Fruit fly (Drosophila melanogaster) whole organism, adult: ENCODE results near the gene CG14383.

ENCODE experiments used
- CG11617 ChIP-seq: fragments of 200-800 bp; sonication (Bioruptor generic); optimal IDR thresholded peaks from 2 replicates; lab custom pipeline; 2017; ENCODE audit warnings: mild to moderate bottlenecking, missing biosample characterization, missing genetic modification reagents, missing genetic modification characterization
- CG12768 ChIP-seq: fragments of 200-800 bp; sonication (Bioruptor generic); optimal IDR thresholded peaks from 2 replicates; lab custom pipeline; 2017; ENCODE audit warnings: missing biosample characterization, missing genetic modification characterization, mild to moderate bottlenecking, moderate library complexity, missing genetic modification reagents
- CG14711 ChIP-seq: fragments of 200-800 bp; sonication (Bioruptor generic); optimal IDR thresholded peaks from 2 replicates; lab custom pipeline; 2018; ENCODE audit warnings: missing biosample characterization, mild to moderate bottlenecking, missing genetic modification characterization, moderate library complexity
- CG1620 ChIP-seq: fragments of 200-800 bp; sonication (Bioruptor generic); optimal IDR thresholded peaks from 2 replicates; lab custom pipeline; 2016; ENCODE audit warnings: missing biosample characterization, missing genetic modification characterization
- CG33017 ChIP-seq: fragments of 200-800 bp; sonication (Bioruptor generic); optimal IDR thresholded peaks from 2 replicates; lab custom pipeline; 2018; ENCODE audit warnings: missing biosample characterization, mild to moderate bottlenecking, missing genetic modification characterization, moderate library complexity
- CG5204 ChIP-seq: fragments of 200-800 bp; sonication (Bioruptor generic); optimal IDR thresholded peaks from 2 replicates; lab custom pipeline; 2016; ENCODE audit warnings: missing biosample characterization, missing genetic modification characterization
- CG7045 ChIP-seq: fragments of 200-800 bp; sonication (Bioruptor generic); optimal IDR thresholded peaks from 2 replicates; lab custom pipeline; 2017; ENCODE audit warnings: missing biosample characterization, mild to moderate bottlenecking, missing genetic modification characterization
- CG7101 ChIP-seq: fragments of 200-800 bp; sonication (Bioruptor generic); optimal IDR thresholded peaks from 2 replicates; lab custom pipeline; 2018; ENCODE audit warnings: missing biosample characterization, mild to moderate bottlenecking, missing genetic modification characterization, moderate library complexity
- Clk ChIP-seq: fragments of 200-800 bp; sonication (Bioruptor generic); optimal IDR thresholded peaks from 2 replicates; lab custom pipeline; 2017; ENCODE audit warnings: missing biosample characterization, missing genetic modification characterization
- Crg-1 ChIP-seq: fragments of 200-800 bp; sonication (Bioruptor generic); optimal IDR thresholded peaks from 2 replicates; lab custom pipeline; 2016; ENCODE audit warnings: missing biosample characterization, missing genetic modification characterization
- Hr96 ChIP-seq: fragments of 200-800 bp; sonication (Bioruptor generic); optimal IDR thresholded peaks from 2 replicates; lab custom pipeline; 2016; ENCODE audit warnings: missing biosample characterization, missing genetic modification characterization
- Mnt ChIP-seq: fragments of 200-800 bp; sonication (Bioruptor generic); optimal IDR thresholded peaks from 2 replicates; lab custom pipeline; 2016; ENCODE audit warnings: missing biosample characterization, mild to moderate bottlenecking, missing genetic modification characterization
- bab1 ChIP-seq: fragments of 200-800 bp; sonication (Bioruptor generic); optimal IDR thresholded peaks from 3 replicates; lab custom pipeline; 2019; ENCODE audit warnings: missing biosample characterization, mild to moderate bottlenecking, missing genetic modification characterization, moderate library complexity
- cic ChIP-seq: fragments of 200-800 bp; sonication (Bioruptor generic); optimal IDR thresholded peaks from 2 replicates; lab custom pipeline; 2017; ENCODE audit warnings: missing biosample characterization, mild to moderate bottlenecking, missing genetic modification characterization, moderate library complexity
- cnc ChIP-seq, 2 experiments: fragments of >200 bp; optimal IDR thresholded peaks; 2 replicates each; lab custom pipeline; 2017
- kay ChIP-seq: fragments of 200-800 bp; sonication (Bioruptor generic); peaks from one replicate; lab custom pipeline; 2016; ENCODE audit warnings: missing biosample characterization, missing genetic modification characterization, borderline replicate concordance
- ovo ChIP-seq: fragments of 200-800 bp; sonication (Bioruptor generic); optimal IDR thresholded peaks from 2 replicates; lab custom pipeline; 2016; ENCODE audit warnings: missing biosample characterization, missing genetic modification characterization
- pad ChIP-seq: fragments of 200-800 bp; sonication (Bioruptor generic); optimal IDR thresholded peaks from 3 replicates; lab custom pipeline; 2017; ENCODE audit warnings: missing biosample characterization, missing genetic modification characterization, mild to moderate bottlenecking, moderate library complexity, missing genetic modification reagents
- tj ChIP-seq: fragments of 200-800 bp; sonication (Bioruptor generic); optimal IDR thresholded peaks from 3 replicates; lab custom pipeline; 2017; ENCODE audit warnings: missing biosample characterization, mild to moderate bottlenecking, missing genetic modification characterization, moderate library complexity
- toe ChIP-seq: fragments of 200-800 bp; sonication (Bioruptor generic); optimal IDR thresholded peaks from 2 replicates; lab custom pipeline; 2016; ENCODE audit warnings: missing biosample characterization, missing genetic modification characterization

The CG14383 gene

dm6 chr3R:12995047-12995446 is 6.7 kb upstream of the CG14383 start, which contains the start of gene yellow-f2:
Gene yellow-f2 (minus strand): TSS chr3R:12995147.
- no peak for TF ChIP-seq CG11617 (GFP tag; lab: Kevin White, UChicago)
- no peak for TF ChIP-seq CG7045 (GFP tag; lab: Kevin White, UChicago)
- TF ChIP-seq CG12768 = no peak

- TF ChIP-seq pad (GFP tag; lab: Kevin White, UChicago) (no peak), bab1 (no peak), Mnt (GFP tag; lab: Kevin White, UChicago) (no peak), CG33017 (no peak), CG7045 (GFP tag; lab: Kevin White, UChicago) (no peak), CG5204 (GFP tag; lab: Kevin White, UChicago) (no peak), ovo (no peak), CG11617 (GFP tag; lab: Kevin White, UChicago) (no peak), Hr96 (GFP tag; lab: Kevin White, UChicago) (no peak), Crg-1 (GFP tag; lab: Kevin White, UChicago) (no peak), CG7101 (tag; lab: Kevin White, UChicago) (no peak), cic (GFP tag; lab: Kevin White, UChicago) (no peak), kay (GFP tag; lab: Kevin White, UChicago) (no peak), toe (GFP tag; lab: Kevin White, UChicago) (no peak), CG12768 (no peak), CG14711 (no peak), CG1620 (GFP tag; lab: Kevin White, UChicago) (no peak), cnc (optimal IDR thresholded peaks at IDR 0.05; lab: Kevin White, UChicago) (no peak), tj (no peak), Clk (no peak)
These were observed 4.7 kb upstream of the CG14383 start, which contains the start of gene yellow-f for dm6 chr3R:12993018-12993417. Gene yellow-f (minus strand): TSS chr3R:12993201.

dm6 chr3R:12985828-12986530 is 2.3 kb downstream of the CG14383 start, which contains the start of gene CG31342:
Gene CG31342 (plus strand): TSS chr3R:12986041.
- TF ChIP-seq CG1620 (GFP tag; lab: Kevin White, UChicago) = no peak
- no peak for TF ChIP-seq ovo
- no peak for TF ChIP-seq cnc (optimal IDR thresholded peaks at IDR 0.05; lab: Kevin White, UChicago)
- no peak for TF ChIP-seq CG12768
- TF ChIP-seq cic (GFP tag; lab: Kevin White, UChicago) = no peak
- no peak for TF ChIP-seq CG5204 (GFP tag; lab: Kevin White, UChicago)
- peak; percentile 59 for TF ChIP-seq CG7101 (tag; lab: Kevin White, UChicago)
- TF ChIP-seq Crg-1 (GFP tag; lab: Kevin White, UChicago) = no peak
- TF ChIP-seq toe (GFP tag; lab: Kevin White, UChicago) = no peak
- peak; percentile 70 for TF ChIP-seq bab1
- TF ChIP-seq CG14711 = peak; percentile 59
- TF ChIP-seq CG11617 (GFP tag; lab: Kevin White, UChicago) = peak; percentile 34
- TF ChIP-seq Hr96 (GFP tag; lab: Kevin White, UChicago) = no peak
- TF ChIP-seq tj = peak; percentile 5
- TF ChIP-seq Clk = no peak
- no peak for TF ChIP-seq pad (GFP tag; lab: Kevin White, UChicago)
- TF ChIP-seq kay (GFP tag; lab: Kevin White, UChicago) = no peak
- peak; percentile 50 for TF ChIP-seq CG33017
- TF ChIP-seq CG7045 (GFP tag; lab: Kevin White, UChicago) = peak; percentile 40
- no peak for TF ChIP-seq Mnt (GFP tag; lab: Kevin White, UChicago)

dm6 chr3R:12982982-12983633 is 5.2 kb downstream of the CG14383 start:
- TF ChIP-seq CG33017 (no peak), cic (GFP tag; lab: Kevin White, UChicago) (peak; percentile 78), Mnt (GFP tag; lab: Kevin White, UChicago) (peak; percentile 24), cnc (optimal IDR thresholded peaks at IDR 0.05; lab: Kevin White, UChicago) (no peak), kay (GFP tag; lab: Kevin White, UChicago) (peak; percentile 98)

- TF ChIP-seq CG33017 (peak; percentile 82), Crg-1 (GFP tag; lab: Kevin White, UChicago) (peak; percentile 35), kay (GFP tag; lab: Kevin White, UChicago) (peak; percentile 54), Mnt (GFP tag; lab: Kevin White, UChicago) (peak; percentile 44), bab1 (peak; percentile 72), cic (GFP tag; lab: Kevin White, UChicago) (peak; percentile 91), CG7045 (GFP tag; lab: Kevin White, UChicago) (peak; percentile 44), CG5204 (GFP tag; lab: Kevin White, UChicago) (peak; percentile 75), tj (peak; percentile 89), CG11617 (GFP tag; lab: Kevin White, UChicago) (peak; percentile 83), Clk (peak; percentile 76), CG14711 (peak; percentile 93), pad (GFP tag; lab: Kevin White, UChicago) (peak; percentile 47), CG1620 (GFP tag; lab: Kevin White, UChicago) (peak; percentile 13), CG12768 (peak; percentile 80), CG7101 (tag; lab: Kevin White, UChicago) (peak; percentile 81), cnc (optimal IDR thresholded peaks at IDR 0.05; lab: Kevin White, UChicago) (no peak), toe (GFP tag; lab: Kevin White, UChicago) (peak; percentile 56), ovo (peak; percentile 72), Hr96 (GFP tag; lab: Kevin White, UChicago) (no peak)
These were observed 5.9 kb downstream of the CG14383 start for dm6 chr3R:12982167-12982981.
